Fruit fly (Drosophila melanogaster) whole organism, pupa: ENCODE data around the gene chinmo.
A peak's percentile ranks its signal among the peaks of the same experiment; 100 is the strongest.

ENCODE experiments used
- CG10348 ChIP-seq: fragments of 200-800 bp; sonication (Bioruptor generic); IDR thresholded peaks from 2 replicates; pipeline ENCODE4 v1.3.6; 2022; ENCODE audit warnings: missing biosample characterization, missing genetic modification characterization
- CG12605 ChIP-seq: fragments of 200-800 bp; sonication (Bioruptor generic); IDR thresholded peaks from 2 replicates; pipeline ENCODE4 v1.3.6; 2022; ENCODE audit warnings: missing biosample characterization, missing genetic modification characterization
- CG13204 ChIP-seq: fragments of 200-800 bp; sonication (Bioruptor generic); optimal IDR thresholded peaks from 2 replicates; lab custom pipeline; 2018; ENCODE audit warnings: missing biosample characterization, mild to moderate bottlenecking, missing genetic modification characterization, moderate library complexity
- CG14655 ChIP-seq: fragments of 200-800 bp; sonication (Bioruptor generic); optimal IDR thresholded peaks from 3 replicates; lab custom pipeline; 2017; ENCODE audit warnings: mild to moderate bottlenecking, missing biosample characterization, missing genetic modification reagents, missing genetic modification characterization
- CG15710 ChIP-seq: fragments of 200-800 bp; sonication (Bioruptor generic); optimal IDR thresholded peaks from 2 replicates; lab custom pipeline; 2018; ENCODE audit warnings: missing biosample characterization, mild to moderate bottlenecking, missing genetic modification characterization, moderate library complexity
- CG17806 ChIP-seq: fragments of 200-800 bp; sonication (Bioruptor generic); optimal IDR thresholded peaks from 2 replicates; lab custom pipeline; 2018; ENCODE audit warnings: missing biosample characterization, mild to moderate bottlenecking, missing genetic modification characterization, moderate library complexity
- CG32121 ChIP-seq: fragments of 200-800 bp; sonication (Bioruptor generic); IDR thresholded peaks from 2 replicates; pipeline ENCODE4 v1.3.6; 2022; ENCODE audit warnings: missing biosample characterization, missing genetic modification characterization
- CG34367 ChIP-seq: fragments of 200-800 bp; sonication (Bioruptor generic); optimal IDR thresholded peaks from 2 replicates; lab custom pipeline; 2018; ENCODE audit warnings: missing biosample characterization, mild to moderate bottlenecking, missing genetic modification characterization
- CG4496 ChIP-seq: fragments of 200-800 bp; sonication (Bioruptor generic); IDR thresholded peaks from 3 replicates; pipeline ENCODE4 v1.3.6; 2022; ENCODE audit warnings: missing biosample characterization, missing genetic modification characterization
- CG8159 ChIP-seq: fragments of 200-800 bp; sonication (Bioruptor generic); optimal IDR thresholded peaks from 3 replicates; lab custom pipeline; 2018; ENCODE audit warnings: missing biosample characterization, mild to moderate bottlenecking, missing genetic modification characterization, moderate library complexity
- CG8301 ChIP-seq: fragments of 200-800 bp; sonication (Bioruptor generic); optimal IDR thresholded peaks from 2 replicates; lab custom pipeline; 2018; ENCODE audit warnings: missing biosample characterization, mild to moderate bottlenecking, missing genetic modification characterization
- CG9948 ChIP-seq: fragments of 200-800 bp; sonication (Bioruptor generic); optimal IDR thresholded peaks from 2 replicates; lab custom pipeline; 2018; ENCODE audit warnings: missing biosample characterization, mild to moderate bottlenecking, missing genetic modification characterization, moderate library complexity
- D1 ChIP-seq: fragments of 200-800 bp; sonication (Bioruptor generic); optimal IDR thresholded peaks from 2 replicates; lab custom pipeline; 2018; ENCODE audit warnings: missing biosample characterization, mild to moderate bottlenecking, missing genetic modification characterization, moderate library complexity
- EcR ChIP-seq: fragments of 200-800 bp; sonication (Bioruptor generic); optimal IDR thresholded peaks from 3 replicates; lab custom pipeline; 2019; ENCODE audit warnings: missing biosample characterization, missing genetic modification characterization, mild to moderate bottlenecking, moderate library complexity, missing genetic modification reagents
- Ets98B ChIP-seq: fragments of 200-800 bp; sonication (Bioruptor generic); IDR thresholded peaks from 2 replicates; pipeline ENCODE4 v1.3.6; 2022; ENCODE audit warnings: missing biosample characterization, missing genetic modification characterization
- Pif1A ChIP-seq: fragments of 200-800 bp; sonication (Bioruptor generic); optimal IDR thresholded peaks from 3 replicates; lab custom pipeline; 2016; ENCODE audit warnings: missing biosample characterization, missing genetic modification characterization
- Pif1B ChIP-seq: fragments of 200-800 bp; sonication (Bioruptor generic); optimal IDR thresholded peaks from 3 replicates; lab custom pipeline; 2016; ENCODE audit warnings: missing biosample characterization, missing genetic modification characterization
- Snoo ChIP-seq: fragments of 200-800 bp; sonication (Bioruptor generic); optimal IDR thresholded peaks from 3 replicates; lab custom pipeline; 2017; ENCODE audit warnings: missing biosample characterization, mild to moderate bottlenecking, missing genetic modification characterization, inconsistent platforms
- fd96Ca ChIP-seq: fragments of 200-800 bp; sonication (Bioruptor generic); IDR thresholded peaks from 3 replicates; pipeline ENCODE4 v1.3.6; 2022; ENCODE audit warnings: missing biosample characterization, missing genetic modification characterization
- gl ChIP-seq: fragments of 200-800 bp; sonication (Bioruptor generic); optimal IDR thresholded peaks from 2 replicates; lab custom pipeline; 2018; ENCODE audit warnings: missing biosample characterization, mild to moderate bottlenecking, missing genetic modification characterization
- rn ChIP-seq: fragments of 200-800 bp; sonication (Bioruptor generic); IDR thresholded peaks from 2 replicates; pipeline ENCODE4 v1.3.6; 2022; ENCODE audit warnings: missing biosample characterization, missing genetic modification characterization

chinmo gene

DNA sequence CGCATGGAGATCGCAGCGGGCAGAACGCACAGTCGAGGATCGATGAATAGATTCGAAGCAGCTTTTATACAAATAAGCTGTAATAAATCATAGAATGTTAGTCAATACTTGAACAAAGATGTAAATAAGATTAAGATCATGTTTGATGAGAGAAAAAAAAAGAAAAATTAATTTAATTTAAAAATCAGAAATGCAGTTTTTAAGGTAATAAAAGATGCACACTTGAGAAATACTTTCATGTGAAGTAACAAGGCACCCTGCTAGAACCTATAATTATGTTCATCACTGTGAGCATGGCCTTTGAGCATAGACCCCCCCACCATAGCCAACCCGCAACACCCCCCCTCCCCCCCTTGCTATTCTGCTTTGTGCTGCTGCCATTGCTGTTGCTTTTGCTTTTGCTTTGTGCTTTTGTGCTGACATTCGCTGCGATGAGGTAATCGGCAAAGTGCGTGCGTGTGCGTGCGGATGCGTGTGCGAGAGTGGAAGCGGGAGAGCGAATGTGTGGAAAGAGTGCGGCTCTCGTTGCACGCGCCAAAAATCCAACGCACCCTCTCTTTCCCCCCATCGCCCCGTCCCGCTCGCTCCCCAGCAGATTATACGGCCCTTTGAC, 7.7 kb upstream of the chinmo start:
- TF ChIP-seq Pif1A: peak; percentile 32
- TF ChIP-seq CG34367 (tag; lab: Kevin White, UChicago): peak; percentile 71
- TF ChIP-seq CG14655 (GFP tag; lab: Kevin White, UChicago): peak; percentile 83
- TF ChIP-seq CG13204 (GFP tag; lab: Kevin White, UChicago): peak; percentile 53
- peak; percentile 85 for TF ChIP-seq CG8159
- no peak for TF ChIP-seq fd96Ca (GFP tag; lab: Robert Waterston, UW)
- TF ChIP-seq CG12605 (GFP tag; lab: Robert Waterston, UW): no peak
- no peak for TF ChIP-seq CG10348 (GFP tag; lab: Robert Waterston, UW)
- peak; percentile 54 for TF ChIP-seq D1 (tag; lab: Kevin White, UChicago)
- no peak for TF ChIP-seq rn (GFP tag; lab: Robert Waterston, UW)
- peak; percentile 56 for TF ChIP-seq Pif1B
- TF ChIP-seq EcR: no peak
- no peak for TF ChIP-seq CG32121 (GFP tag; lab: Robert Waterston, UW)
- TF ChIP-seq CG8301 (tag; lab: Kevin White, UChicago): peak; percentile 67
- TF ChIP-seq gl (tag; lab: Kevin White, UChicago): peak; percentile 60
- TF ChIP-seq Ets98B: no peak
- TF ChIP-seq CG17806 (tag; lab: Kevin White, UChicago): peak; percentile 79
- peak; percentile 83 for TF ChIP-seq CG9948 (tag; lab: Kevin White, UChicago)
- TF ChIP-seq CG4496: no peak; the same call in 2 of the 3 replicates
- TF ChIP-seq CG15710 (tag; lab: Kevin White, UChicago): peak; percentile 82
- peak; percentile 60 for TF ChIP-seq Snoo (tag; lab: Kevin White, UChicago)

DNA sequence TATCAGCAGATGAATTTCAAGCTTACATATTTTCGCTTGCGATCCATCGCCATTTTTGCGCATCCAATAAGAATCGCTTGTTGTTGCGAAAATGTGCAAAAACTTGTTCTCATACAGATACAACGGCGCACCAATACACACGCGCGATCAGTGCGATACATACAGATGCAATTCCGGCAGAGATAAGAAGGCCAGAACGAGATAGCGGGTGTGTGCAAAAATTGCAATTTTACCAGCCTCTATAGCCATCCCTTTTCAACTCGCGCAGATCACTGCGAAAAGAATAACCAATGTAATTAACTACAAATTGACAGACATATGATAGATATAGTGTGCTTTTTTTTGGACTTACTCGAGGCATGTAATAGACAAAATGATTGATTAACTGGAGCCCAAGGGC, 6.7 kb upstream of the chinmo start:
- TF ChIP-seq CG32121 (GFP tag; lab: Robert Waterston, UW) (peak; percentile 29; the same call in 1 of the 2 replicates), D1 (tag; lab: Kevin White, UChicago) (peak; percentile 20), CG10348 (GFP tag; lab: Robert Waterston, UW) (no peak)
- TF ChIP-seq, all 21 proteins: peak for 2

DNA sequence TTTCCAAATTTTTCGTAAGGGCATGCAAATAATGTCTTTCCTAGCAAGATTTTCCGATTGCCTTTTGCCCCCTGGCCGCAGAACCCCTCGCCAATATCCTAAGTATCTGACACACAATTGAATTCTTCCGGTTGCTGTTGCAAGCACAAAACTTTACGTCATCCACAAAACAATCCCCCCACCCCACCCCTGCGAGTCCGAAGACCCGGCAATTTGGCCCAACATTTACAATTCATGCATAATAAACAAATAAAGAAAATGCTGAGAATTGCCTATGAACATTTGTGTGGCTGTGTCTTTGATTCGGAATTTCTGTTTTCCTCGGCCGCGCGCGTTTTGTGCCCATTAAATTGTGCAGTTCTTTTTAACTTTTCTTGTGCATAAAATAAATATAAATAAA, 5.7 kb upstream of the chinmo start:
- TF ChIP-seq D1 (tag; lab: Kevin White, UChicago) (no peak), CG9948 (tag; lab: Kevin White, UChicago) (no peak), CG15710 (tag; lab: Kevin White, UChicago) (no peak), Pif1A (no peak), EcR (no peak), Ets98B (no peak), CG8301 (tag; lab: Kevin White, UChicago) (no peak), CG10348 (GFP tag; lab: Robert Waterston, UW) (no peak), CG14655 (GFP tag; lab: Kevin White, UChicago) (no peak), Snoo (tag; lab: Kevin White, UChicago) (no peak), CG12605 (GFP tag; lab: Robert Waterston, UW) (no peak), CG34367 (tag; lab: Kevin White, UChicago) (no peak)
- TF ChIP-seq, all 21 proteins: peak for 0

DNA sequence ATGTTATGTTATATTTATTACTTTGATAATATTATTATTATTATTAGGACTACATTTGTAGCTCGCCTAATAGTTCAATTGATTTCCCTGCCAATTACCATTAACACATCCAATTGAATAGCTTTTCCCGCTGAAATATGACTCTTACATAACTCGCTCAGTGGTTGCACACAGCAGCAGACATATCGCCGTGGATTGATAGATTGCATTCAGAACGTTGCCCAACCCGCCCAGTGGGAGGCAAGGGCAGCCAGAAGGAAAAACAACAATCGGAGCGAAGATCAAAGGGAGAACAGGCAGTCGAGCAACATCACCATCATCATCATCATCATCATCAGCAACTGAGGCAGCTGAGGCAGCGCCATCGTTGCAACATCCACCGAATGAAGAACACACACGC, 5.0 kb upstream of the chinmo start:
- TF ChIP-seq CG9948 (tag; lab: Kevin White, UChicago): no peak
- TF ChIP-seq CG14655 (GFP tag; lab: Kevin White, UChicago): no peak
- no peak for TF ChIP-seq Pif1B
- TF ChIP-seq EcR: no peak
- TF ChIP-seq CG12605 (GFP tag; lab: Robert Waterston, UW): no peak
- TF ChIP-seq CG17806 (tag; lab: Kevin White, UChicago): no peak
- TF ChIP-seq CG13204 (GFP tag; lab: Kevin White, UChicago): no peak
- no peak for TF ChIP-seq CG8301 (tag; lab: Kevin White, UChicago)
- TF ChIP-seq CG34367 (tag; lab: Kevin White, UChicago): no peak
- TF ChIP-seq rn (GFP tag; lab: Robert Waterston, UW): no peak
- TF ChIP-seq CG8159: no peak
- TF ChIP-seq Snoo (tag; lab: Kevin White, UChicago): no peak
- TF ChIP-seq Ets98B: no peak
- no peak for TF ChIP-seq Pif1A

DNA sequence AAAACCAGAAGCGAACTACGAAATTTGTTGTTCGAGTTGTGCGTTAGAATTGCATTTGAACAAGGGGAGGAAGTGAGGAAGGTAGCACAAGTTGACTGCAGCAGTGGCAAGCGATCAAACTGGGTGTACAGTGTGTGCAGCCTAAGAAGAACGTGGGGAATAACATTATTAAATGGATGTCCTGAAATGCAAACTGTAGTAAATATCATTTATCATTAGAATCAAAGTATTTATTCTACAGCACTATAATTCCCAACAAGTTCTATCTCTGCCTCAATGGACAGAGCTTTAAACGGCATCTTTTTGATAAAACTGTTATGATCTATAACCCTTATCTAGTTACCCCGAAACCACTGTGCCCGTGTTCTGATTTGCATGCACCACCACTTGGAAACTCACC, 4.6 kb upstream of the chinmo start:
- TF ChIP-seq CG15710 (tag; lab: Kevin White, UChicago) (no peak), CG32121 (GFP tag; lab: Robert Waterston, UW) (no peak), CG14655 (GFP tag; lab: Kevin White, UChicago) (no peak), CG9948 (tag; lab: Kevin White, UChicago) (no peak), CG12605 (GFP tag; lab: Robert Waterston, UW) (no peak), CG10348 (GFP tag; lab: Robert Waterston, UW) (no peak), D1 (tag; lab: Kevin White, UChicago) (no peak), CG17806 (tag; lab: Kevin White, UChicago) (no peak), Snoo (tag; lab: Kevin White, UChicago) (no peak)

DNA sequence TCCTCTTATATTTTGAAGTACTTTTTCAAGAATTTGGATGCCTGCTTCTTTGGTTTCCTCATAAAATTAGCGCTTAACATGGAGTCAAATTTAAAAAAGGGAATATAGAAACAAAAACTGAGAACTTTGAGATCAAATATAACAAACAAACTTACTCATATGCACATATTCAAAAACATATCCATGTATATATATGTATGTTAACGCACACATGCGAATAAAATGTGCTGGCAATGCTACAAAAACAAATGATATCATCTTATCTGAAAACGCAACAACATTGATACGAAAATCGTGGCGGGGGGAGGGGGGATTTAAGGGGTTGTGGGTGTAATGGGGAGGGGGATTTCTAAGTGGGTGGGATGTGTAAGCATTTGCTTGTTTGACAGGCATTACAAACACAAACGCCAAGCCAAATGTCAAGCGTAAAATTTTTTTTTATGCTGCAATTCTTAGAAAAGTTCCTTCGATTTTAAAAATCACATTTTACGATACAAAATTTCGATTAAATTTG, 3.0 kb upstream of the chinmo start:
- TF ChIP-seq CG34367 (tag; lab: Kevin White, UChicago) (no peak), fd96Ca (GFP tag; lab: Robert Waterston, UW) (no peak), EcR (no peak), Pif1A (no peak), CG4496 (no peak), CG8301 (tag; lab: Kevin White, UChicago) (no peak), Snoo (tag; lab: Kevin White, UChicago) (no peak), CG12605 (GFP tag; lab: Robert Waterston, UW) (no peak), CG15710 (tag; lab: Kevin White, UChicago) (no peak), rn (GFP tag; lab: Robert Waterston, UW) (no peak), D1 (tag; lab: Kevin White, UChicago) (no peak), CG17806 (tag; lab: Kevin White, UChicago) (no peak), CG14655 (GFP tag; lab: Kevin White, UChicago) (no peak), CG10348 (GFP tag; lab: Robert Waterston, UW) (no peak), Pif1B (no peak), CG8159 (no peak), CG9948 (tag; lab: Kevin White, UChicago) (no peak), CG32121 (GFP tag; lab: Robert Waterston, UW) (no peak)
